Fruit fly (Drosophila melanogaster): ENCODE measurements around the gene btn.
A peak's percentile ranks its signal among the peaks of the same experiment; 100 is the strongest.

Gene btn

dm6 chr3R:22589311-22589710 is 2.9 kb upstream of the btn start (continued):
- TF ChIP-seq CG7928 (GFP tag; optimal IDR thresholded peaks at IDR 0.05) (no peak), E2f1 (GFP tag; IDR thresholded peaks at IDR 0.05) (no peak), Atf6 (GFP tag; IDR thresholded peaks at IDR 0.05) (no peak), ato (GFP tag; IDR thresholded peaks at IDR 0.05; ENCODE audit: partially characterized antibody) (no peak), CG13287 (GFP tag; IDR thresholded peaks at IDR 0.05; ENCODE audit: partially characterized antibody) (no peak), emc (GFP tag; optimal IDR thresholded peaks at IDR 0.05) (no peak), Hmx (GFP tag; optimal IDR thresholded peaks at IDR 0.05) (no peak), CG4730 (GFP tag; IDR thresholded peaks at IDR 0.05) (no peak), seq (GFP tag; IDR thresholded peaks at IDR 0.05) (peak; percentile 16; the same call in 1 of the 2 replicates), CG3407 (GFP tag; optimal IDR thresholded peaks at IDR 0.05) (peak; percentile 75), CG11398 (GFP tag; optimal IDR thresholded peaks at IDR 0.05) (no peak), cwo (GFP tag; optimal IDR thresholded peaks at IDR 0.05) (no peak), Mad (GFP tag; optimal IDR thresholded peaks at IDR 0.05) (no peak), zfh2 (GFP tag; optimal IDR thresholded peaks at IDR 0.05) (no peak), bcd (GFP tag; optimal IDR thresholded peaks at IDR 0.05) (peak; percentile 14), CG8359 (GFP tag; optimal IDR thresholded peaks at IDR 0.05; ENCODE audit: borderline replicate concordance) (peak; percentile 62), CG6654 (GFP tag; optimal IDR thresholded peaks at IDR 0.05) (peak; percentile 13), Hey (tag; optimal IDR thresholded peaks at IDR 0.05) (no peak), CkIIα-i1 (GFP tag; IDR thresholded peaks at IDR 0.05) (no peak), Antp (GFP tag; optimal IDR thresholded peaks at IDR 0.05) (no peak), PHDP (tag; optimal IDR thresholded peaks at IDR 0.05) (peak; percentile 72), Rfx (GFP tag; IDR thresholded peaks at IDR 0.05) (no peak), Drgx (GFP tag; IDR thresholded peaks at IDR 0.05) (peak; percentile 42; the same call in 1 of the 2 replicates), CG2712 (tag; optimal IDR thresholded peaks at IDR 0.05) (peak; percentile 45), dmrt99B (tag; optimal IDR thresholded peaks at IDR 0.05) (peak; percentile 69), crp (GFP tag; optimal IDR thresholded peaks at IDR 0.05) (no peak), CG14710 (tag; optimal IDR thresholded peaks at IDR 0.05) (peak; percentile 48), Med (GFP tag) (peak; percentile 65), Kr (GFP tag; optimal IDR thresholded peaks at IDR 0.05) (no peak), gsb-n (tag; optimal IDR thresholded peaks at IDR 0.05) (peak; percentile 69), tap (tag; optimal IDR thresholded peaks at IDR 0.05) (peak; percentile 59), Nf-YB (GFP tag; optimal IDR thresholded peaks at IDR 0.05) (peak; percentile 8), cad (GFP tag; optimal IDR thresholded peaks at IDR 0.05) (no peak), her (GFP tag; optimal IDR thresholded peaks at IDR 0.05) (no peak), hkb (optimal IDR thresholded peaks at IDR 0.05) (no peak), hkb (GFP tag; IDR thresholded peaks at IDR 0.05) (peak; percentile 31; the same call in 1 of the 2 replicates), slbo (GFP tag; IDR thresholded peaks at IDR 0.05) (no peak), wor (GFP tag; IDR thresholded peaks at IDR 0.05) (no peak), CG7372 (GFP tag; IDR thresholded peaks at IDR 0.05) (no peak), lov (optimal IDR thresholded peaks at IDR 0.05) (no peak), lov (GFP tag; IDR thresholded peaks at IDR 0.05) (0 out of 3 replicates have a peak, but pooled peaks have one; percentile 47), CG4424 (GFP tag; optimal IDR thresholded peaks at IDR 0.05) (peak; percentile 14), Dll (GFP tag; IDR thresholded peaks at IDR 0.05; ENCODE audit: partially characterized antibody) (no peak), Optix (GFP tag; IDR thresholded peaks at IDR 0.05) (no peak), CrebB (tag; optimal IDR thresholded peaks at IDR 0.05) (peak; percentile 50), Mes4 (GFP tag; optimal IDR thresholded peaks at IDR 0.05) (no peak), CG6175 (GFP tag; IDR thresholded peaks at IDR 0.05) (no peak), CG8924 (tag; optimal IDR thresholded peaks at IDR 0.05) (no peak), CG10147 (GFP tag; optimal IDR thresholded peaks at IDR 0.05) (peak; percentile 12), CG13624 (GFP tag; optimal IDR thresholded peaks at IDR 0.05) (no peak), CG15514 (GFP tag; optimal IDR thresholded peaks at IDR 0.05) (peak; percentile 12), CG34224 (GFP tag; IDR thresholded peaks at IDR 0.05; ENCODE audit: partially characterized antibody) (no peak)

All from whole organism, embryonic.